Worm (Caenorhabditis elegans) whole organism, L4 larva: ENCODE data around the gene C51E3.10.

Experiments
- D1046.2 ChIP-seq: fragments of 200-800 bp; sonication (Bioruptor generic); IDR thresholded peaks from 2 replicates; pipeline ENCODE4 v1.3.6; 2022; ENCODE audit warnings: missing genetic modification characterization, missing compliant biosample characterization
- F10B5.3 ChIP-seq: sonication (generic microtip); optimal IDR thresholded peaks from 2 replicates; lab custom pipeline; 2016; ENCODE audit warnings: mild to moderate bottlenecking, missing genetic modification characterization, missing compliant biosample characterization
- F26F4.8 ChIP-seq: fragments of 200-800 bp; sonication (Bioruptor generic); conservative IDR thresholded peaks from 2 replicates; pipeline ENCODE4 v1.3.6; 2022; ENCODE audit warnings: missing genetic modification characterization, missing compliant biosample characterization
- R02D3.7 ChIP-seq: fragments of 150-350 bp; sonication (generic microtip); optimal IDR thresholded peaks from 3 replicates; lab custom pipeline; 2014; ENCODE audit warnings: missing biosample characterization, missing genetic modification characterization
- T20F7.1 ChIP-seq: fragments of 200-800 bp; sonication (Bioruptor generic); optimal IDR thresholded peaks from 2 replicates; lab custom pipeline; 2018; ENCODE audit warnings: mild to moderate bottlenecking, missing genetic modification characterization, missing compliant biosample characterization
- Y48G9A.11 ChIP-seq: fragments of 200-800 bp; sonication (Bioruptor generic); IDR thresholded peaks from 2 replicates; pipeline ENCODE4 v1.3.6; 2022; ENCODE audit warnings: missing genetic modification reagents, missing genetic modification characterization, missing compliant biosample characterization
- Y5F2A.4 ChIP-seq: fragments of 200-800 bp; sonication (Bioruptor generic); optimal IDR thresholded peaks from 2 replicates; lab custom pipeline; 2018; ENCODE audit warnings: mild to moderate bottlenecking, missing genetic modification characterization, missing compliant biosample characterization
- ZK546.5 ChIP-seq, 2 experiments: sonication (generic microtip); optimal IDR thresholded peaks; 2 replicates each; lab custom pipeline; 2017; ENCODE audit warnings: missing biosample characterization in 2 of 2, missing genetic modification characterization in 2 of 2
- aly-2 ChIP-seq: sonication (generic microtip); optimal IDR thresholded peaks from 2 replicates; lab custom pipeline; 2018; ENCODE audit warnings: missing biosample characterization, missing genetic modification characterization
- attf-4 ChIP-seq: sonication (generic microtip); optimal IDR thresholded peaks from 3 replicates; lab custom pipeline; 2017; ENCODE audit warnings: missing biosample characterization, missing genetic modification characterization
- ceh-20 ChIP-seq: fragments of 200-800 bp; sonication (Bioruptor generic); IDR thresholded peaks from 2 replicates; pipeline ENCODE4 v1.3.6; 2022; ENCODE audit warnings: missing genetic modification reagents, missing genetic modification characterization, missing compliant biosample characterization
- ceh-32 ChIP-seq: sonication (generic microtip); optimal IDR thresholded peaks from 2 replicates; lab custom pipeline; 2016; ENCODE audit warnings: mild to moderate bottlenecking, missing genetic modification characterization, missing compliant biosample characterization; ENCODE audit not compliant: poor library complexity
- cey-2 ChIP-seq: sonication (generic microtip); optimal IDR thresholded peaks from 3 replicates; lab custom pipeline; 2017; ENCODE audit warnings: missing genetic modification characterization, mild to moderate bottlenecking, missing compliant biosample characterization, antibody characterized with exemption, borderline replicate concordance; ENCODE audit not compliant: insufficient read depth
- daf-12 ChIP-seq: fragments of 150-350 bp; optimal IDR thresholded peaks from 2 replicates; lab custom pipeline; 2014; ENCODE audit warnings: missing biosample characterization, missing genetic modification reagents, missing genetic modification characterization
- daf-19 ChIP-seq: fragments of 200-800 bp; sonication (Bioruptor generic); conservative IDR thresholded peaks from 2 replicates; pipeline ENCODE4 v1.3.6; 2022; ENCODE audit warnings: missing genetic modification characterization, missing compliant biosample characterization
- daf-8 ChIP-seq: fragments of 200-800 bp; sonication (Bioruptor generic); IDR thresholded peaks from 2 replicates; pipeline ENCODE4 v1.3.6; 2022; ENCODE audit warnings: missing genetic modification characterization, missing compliant biosample characterization
- dmd-6 ChIP-seq: fragments of 200-800 bp; sonication (Bioruptor generic); IDR thresholded peaks from 2 replicates; pipeline ENCODE4 v1.3.6; 2022; ENCODE audit warnings: missing genetic modification reagents, missing genetic modification characterization, missing compliant biosample characterization
- egl-27 ChIP-seq: sonication (generic microtip); optimal IDR thresholded peaks from 3 replicates; lab custom pipeline; 2017; ENCODE audit warnings: missing biosample characterization, missing genetic modification reagents, missing genetic modification characterization
- egl-43 ChIP-seq: fragments of 200-800 bp; sonication (Bioruptor generic); IDR thresholded peaks from 2 replicates; pipeline ENCODE4 v1.3.6; 2022; ENCODE audit warnings: missing genetic modification reagents, missing genetic modification characterization, missing compliant biosample characterization
- hif-1 ChIP-seq, 2 experiments: sonication (generic microtip); optimal IDR thresholded peaks; 2 replicates each; lab custom pipeline; 2016 to 2017; ENCODE audit warnings: missing compliant biosample characterization in 2 of 2, missing genetic modification characterization in 2 of 2, missing genetic modification reagents in 2 of 2, missing genotype in 2 of 2, mild to moderate bottlenecking in 1 of 2
- hlh-11 ChIP-seq: fragments of 200-800 bp; sonication (Bioruptor generic); optimal IDR thresholded peaks from 2 replicates; lab custom pipeline; 2018; ENCODE audit warnings: mild to moderate bottlenecking, missing genetic modification characterization, missing compliant biosample characterization
- lim-7 ChIP-seq: fragments of 200-800 bp; sonication (Bioruptor generic); IDR thresholded peaks from 2 replicates; pipeline ENCODE4 v1.3.6; 2022; ENCODE audit warnings: missing genetic modification characterization, missing compliant biosample characterization
- lin-1 ChIP-seq: fragments of 200-800 bp; sonication (Bioruptor generic); IDR thresholded peaks from 2 replicates; pipeline ENCODE4 v1.3.6; 2022; ENCODE audit warnings: missing genetic modification reagents, missing genetic modification characterization, missing compliant biosample characterization
- lin-13 ChIP-seq: fragments of 150-350 bp; optimal IDR thresholded peaks from 2 replicates; lab custom pipeline; 2014; ENCODE audit warnings: missing biosample characterization, missing genetic modification reagents, missing genetic modification characterization
- lin-29 ChIP-seq: fragments of 200-800 bp; sonication (Bioruptor generic); IDR thresholded peaks from 2 replicates; pipeline ENCODE4 v1.3.6; 2022; ENCODE audit warnings: missing genetic modification reagents, missing genetic modification characterization, missing compliant biosample characterization
- lin-38 ChIP-seq: fragments of 200-800 bp; sonication (Bioruptor generic); IDR thresholded peaks from 2 replicates; pipeline ENCODE4 v1.3.6; 2022; ENCODE audit warnings: missing genetic modification reagents, missing genetic modification characterization, missing compliant biosample characterization
- lin-39 ChIP-seq: fragments of 150-350 bp; optimal IDR thresholded peaks from 2 replicates; lab custom pipeline; 2014; ENCODE audit warnings: missing biosample characterization, missing genetic modification reagents, missing genetic modification characterization
- lsy-2 ChIP-seq, 2 experiments: fragments of 150-350 bp in 1 of 2; sonication (generic microtip) in 1 of 2; optimal IDR thresholded peaks; 2 replicates each; lab custom pipeline; 2014 to 2017; ENCODE audit warnings: missing biosample characterization in 2 of 2, missing genetic modification characterization in 2 of 2
- mdl-1 ChIP-seq, 2 experiments: fragments of 150-350 bp in 1 of 2; sonication (generic microtip) in 1 of 2; optimal IDR thresholded peaks; 2 replicates each; lab custom pipeline; 2014 to 2017; ENCODE audit warnings: missing biosample characterization in 2 of 2, missing genetic modification characterization in 2 of 2
- mep-1 ChIP-seq: fragments of 150-350 bp; sonication (generic microtip); optimal IDR thresholded peaks from 3 replicates; lab custom pipeline; 2014; ENCODE audit warnings: missing biosample characterization, missing genetic modification characterization
- mes-2 ChIP-seq: sonication (generic microtip); optimal IDR thresholded peaks from 2 replicates; lab custom pipeline; 2016; ENCODE audit warnings: missing genotype, mild to moderate bottlenecking, missing genetic modification characterization, missing compliant biosample characterization; ENCODE audit not compliant: poor library complexity, severe bottlenecking
- nhr-10 ChIP-seq: fragments of 150-350 bp; optimal IDR thresholded peaks from 2 replicates; lab custom pipeline; 2014; ENCODE audit warnings: missing biosample characterization, missing genetic modification characterization
- nhr-111 ChIP-seq: fragments of 200-800 bp; sonication (Bioruptor generic); optimal IDR thresholded peaks from 2 replicates; lab custom pipeline; 2018; ENCODE audit warnings: mild to moderate bottlenecking, missing genetic modification characterization, missing compliant biosample characterization
- nhr-237 ChIP-seq: sonication (generic microtip); optimal IDR thresholded peaks from 2 replicates; lab custom pipeline; 2017; ENCODE audit warnings: missing biosample characterization, missing genetic modification characterization
- nhr-28 ChIP-seq: fragments of 150-350 bp; optimal IDR thresholded peaks from 2 replicates; lab custom pipeline; 2014; ENCODE audit warnings: missing biosample characterization, missing genetic modification characterization
- nhr-41 ChIP-seq: fragments of 200-800 bp; sonication (Bioruptor generic); IDR thresholded peaks from 2 replicates; pipeline ENCODE4 v1.3.6; 2022; ENCODE audit warnings: missing genetic modification reagents, missing genetic modification characterization, missing compliant biosample characterization
- nhr-42 ChIP-seq: fragments of 200-800 bp; sonication (Bioruptor generic); IDR thresholded peaks from 2 replicates; pipeline ENCODE4 v1.3.6; 2022; ENCODE audit warnings: missing genetic modification characterization, missing compliant biosample characterization
- nhr-48 ChIP-seq: sonication (generic microtip); optimal IDR thresholded peaks from 2 replicates; lab custom pipeline; 2016; ENCODE audit warnings: mild to moderate bottlenecking, missing genetic modification characterization, missing compliant biosample characterization
- nhr-76 ChIP-seq: fragments of 150-350 bp; optimal IDR thresholded peaks from 2 replicates; lab custom pipeline; 2014; ENCODE audit warnings: missing biosample characterization, missing genetic modification characterization
- nhr-77 ChIP-seq: fragments of 150-350 bp; optimal IDR thresholded peaks from 2 replicates; lab custom pipeline; 2014; ENCODE audit warnings: missing biosample characterization, missing genetic modification characterization
- php-3 ChIP-seq: fragments of 200-800 bp; sonication (Bioruptor generic); IDR thresholded peaks from 2 replicates; pipeline ENCODE4 v1.3.6; 2022; ENCODE audit warnings: missing genetic modification reagents, missing genetic modification characterization, missing compliant biosample characterization
- set-16 ChIP-seq: fragments of 200-800 bp; sonication (Bioruptor generic); IDR thresholded peaks from 2 replicates; pipeline ENCODE4 v1.3.6; 2022; ENCODE audit warnings: missing genetic modification reagents, missing genetic modification characterization, missing compliant biosample characterization
- tra-1 ChIP-seq: fragments of 200-800 bp; sonication (Bioruptor generic); IDR thresholded peaks from 2 replicates; pipeline ENCODE4 v1.3.6; 2022; ENCODE audit warnings: missing genetic modification reagents, missing genetic modification characterization, missing compliant biosample characterization
- unc-39 ChIP-seq: sonication (generic microtip); optimal IDR thresholded peaks from 2 replicates; lab custom pipeline; 2017; ENCODE audit warnings: missing biosample characterization, missing genetic modification characterization
- unc-62 ChIP-seq, 3 experiments: fragments of 150-350 bp in 1 of 3; sonication (generic microtip); optimal IDR thresholded peaks in 2 of 3; peaks in 1 of 3; 1 replicate in 1 of 3; 2 replicates in 2 of 3; lab custom pipeline; 2014 to 2017; ENCODE audit warnings: missing biosample characterization in 3 of 3, missing genetic modification characterization in 3 of 3, missing genetic modification reagents in 3 of 3, missing genotype in 1 of 3
- vab-7 ChIP-seq: fragments of 200-800 bp; sonication (Bioruptor generic); IDR thresholded peaks from 2 replicates; pipeline ENCODE4 v1.3.6; 2022; ENCODE audit warnings: missing genetic modification reagents, missing genetic modification characterization, missing compliant biosample characterization
- zag-1 ChIP-seq: fragments of 150-350 bp; optimal IDR thresholded peaks from 2 replicates; lab custom pipeline; 2014; ENCODE audit warnings: missing biosample characterization, missing genetic modification characterization
- zfp-2 ChIP-seq: sonication (generic microtip); optimal IDR thresholded peaks from 2 replicates; lab custom pipeline; 2016; ENCODE audit warnings: mild to moderate bottlenecking, missing genetic modification characterization, missing compliant biosample characterization
- zip-11 ChIP-seq: fragments of 200-800 bp; sonication (Bioruptor generic); IDR thresholded peaks from 2 replicates; pipeline ENCODE4 v1.3.6; 2022; ENCODE audit warnings: missing genetic modification characterization, missing compliant biosample characterization
- ztf-11 ChIP-seq: fragments of 150-350 bp; optimal IDR thresholded peaks from 2 replicates; lab custom pipeline; 2014; ENCODE audit warnings: missing biosample characterization, missing genetic modification characterization
- ztf-7 ChIP-seq: fragments of 150-350 bp; optimal IDR thresholded peaks from 2 replicates; lab custom pipeline; 2014; ENCODE audit warnings: missing biosample characterization, missing genetic modification characterization

C51E3.10 gene

ce11 chrV:10174632-10175075 lies 13.7 kb upstream of the C51E3.10 start (continued):
- TF ChIP-seq lin-29 (GFP tag; lab: Robert Waterston, UW) (no peak), lin-39 (no peak), tra-1 (GFP tag; lab: Robert Waterston, UW) (peak; percentile 36; the same call in 1 of the 2 replicates), lin-1 (GFP tag; lab: Robert Waterston, UW) (no peak), ztf-11 (tag; lab: Kevin White, UChicago) (no peak), php-3 (GFP tag; lab: Robert Waterston, UW) (no peak), F10B5.3 (tag; lab: Kevin White, UChicago) (no peak), mdl-1 (tag; optimal IDR thresholded peaks at IDR 0.05; lab: Kevin White, UChicago) (peak; percentile 18 to 90), T20F7.1 (GFP tag; lab: Kevin White, UChicago) (no peak), lsy-2 (tag; optimal IDR thresholded peaks at IDR 0.05; lab: Kevin White, UChicago) (peak; percentile 62 to 85), attf-4 (tag; lab: Kevin White, UChicago) (no peak), lim-7 (GFP tag; lab: Robert Waterston, UW) (no peak), nhr-237 (tag; lab: Kevin White, UChicago) (no peak), vab-7 (GFP tag; lab: Robert Waterston, UW) (0 out of 2 replicates have a peak, but pooled peaks have one; percentile 33), nhr-10 (no peak), cey-2 (tag; lab: Kevin White, UChicago) (no peak), ceh-32 (tag; lab: Kevin White, UChicago) (no peak), zag-1 (tag; lab: Kevin White, UChicago) (peak; percentile 20), nhr-42 (GFP tag; lab: Robert Waterston, UW) (0 out of 2 replicates have a peak, but pooled peaks have one; percentile 15), daf-19 (GFP tag; lab: Robert Waterston, UW) (no peak), zfp-2 (tag; lab: Kevin White, UChicago) (no peak), F26F4.8 (GFP tag; lab: Robert Waterston, UW) (no peak), nhr-76 (tag; lab: Kevin White, UChicago) (no peak), Y5F2A.4 (GFP tag; lab: Kevin White, UChicago) (no peak), ZK546.5 (tag; optimal IDR thresholded peaks at IDR 0.05; lab: Kevin White, UChicago) (no peak), Y48G9A.11 (GFP tag; lab: Robert Waterston, UW) (no peak), mes-2 (tag; lab: Kevin White, UChicago) (peak; percentile 34), daf-8 (GFP tag; lab: Robert Waterston, UW) (no peak), unc-39 (tag; lab: Kevin White, UChicago) (no peak), lin-13 (GFP tag; lab: Kevin White, UChicago) (no peak), unc-62 (GFP tag; optimal IDR thresholded peaks at IDR 0.05 in 1 of 2; lab: Kevin White, UChicago) (peak in 1 of 2 experiments; percentile 1), unc-62 (tag; optimal IDR thresholded peaks at IDR 0.05; lab: Kevin White, UChicago) (peak; percentile 33), nhr-28 (tag; lab: Kevin White, UChicago) (no peak), set-16 (GFP tag; lab: Robert Waterston, UW) (peak; percentile 81), egl-27 (no peak), nhr-41 (GFP tag; lab: Robert Waterston, UW) (no peak), nhr-48 (tag; lab: Kevin White, UChicago) (peak; percentile 25), ceh-20 (peak; percentile 58; the same call in 1 of the 2 replicates), nhr-111 (GFP tag; lab: Kevin White, UChicago) (no peak), lin-38 (GFP tag; lab: Robert Waterston, UW) (peak; percentile 47; the same call in 1 of the 2 replicates), aly-2 (tag; lab: Kevin White, UChicago) (no peak), hlh-11 (tag; lab: Kevin White, UChicago) (peak; percentile 56), ztf-7 (tag; lab: Kevin White, UChicago) (no peak), R02D3.7 (tag; lab: Kevin White, UChicago) (no peak), mep-1 (tag; lab: Kevin White, UChicago) (peak; percentile 85), nhr-77 (tag; lab: Kevin White, UChicago) (no peak), egl-43 (GFP tag; lab: Robert Waterston, UW) (peak; percentile 84), D1046.2 (GFP tag; lab: Robert Waterston, UW) (no peak), hif-1 (tag; optimal IDR thresholded peaks at IDR 0.05; lab: Kevin White, UChicago) (peak in 1 of 2 experiments; percentile 66), daf-12 (tag; lab: Kevin White, UChicago) (no peak), zip-11 (no peak), dmd-6 (peak; percentile 47)
